Worm (Caenorhabditis elegans) whole organism, young adult: ENCODE data around the gene F59A6.4.

ENCODE experiments used
- B0019.2 ChIP-seq: fragments of 200-800 bp; sonication (Bioruptor generic); conservative IDR thresholded peaks from 2 replicates; pipeline ENCODE4 v1.3.6; 2022; ENCODE audit warnings: missing genetic modification reagents, missing genetic modification characterization, missing compliant biosample characterization
- B0336.3 ChIP-seq: fragments of 200-800 bp; sonication (Bioruptor generic); IDR thresholded peaks from 2 replicates; pipeline ENCODE4 v1.3.6; 2022; ENCODE audit warnings: missing genetic modification characterization, missing compliant biosample characterization
- C06A6.2 ChIP-seq: fragments of 200-800 bp; sonication (Bioruptor generic); conservative IDR thresholded peaks from 2 replicates; pipeline ENCODE4 v1.3.6; 2022; ENCODE audit warnings: missing genetic modification characterization, missing compliant biosample characterization
- F33H1.4 ChIP-seq: fragments of 200-800 bp; sonication (Bioruptor generic); IDR thresholded peaks from 2 replicates; pipeline ENCODE4 v1.3.6; 2022; ENCODE audit warnings: missing genetic modification reagents, missing genetic modification characterization, missing compliant biosample characterization
- F39B2.1 ChIP-seq: fragments of 200-800 bp; sonication (Bioruptor generic); IDR thresholded peaks from 2 replicates; pipeline ENCODE4 v1.3.6; 2022; ENCODE audit warnings: missing genetic modification reagents, missing genetic modification characterization, missing compliant biosample characterization
- T07F8.4 ChIP-seq: sonication (generic microtip); optimal IDR thresholded peaks from 2 replicates; lab custom pipeline; 2016; ENCODE audit warnings: mild to moderate bottlenecking, missing genetic modification characterization, moderate library complexity, missing compliant biosample characterization
- Y53F4B.3 ChIP-seq: fragments of 200-800 bp; sonication (Bioruptor generic); IDR thresholded peaks from 2 replicates; pipeline ENCODE4 v1.3.6; 2022; ENCODE audit warnings: missing genetic modification reagents, missing genetic modification characterization, missing compliant biosample characterization
- Y53G8AR.9 ChIP-seq: fragments of 200-800 bp; sonication (Bioruptor generic); conservative IDR thresholded peaks from 2 replicates; pipeline ENCODE4 v1.3.6; 2022; ENCODE audit warnings: missing genetic modification reagents, missing genetic modification characterization, missing compliant biosample characterization
- Y56A3A.18 ChIP-seq: fragments of 200-800 bp; sonication (Bioruptor generic); IDR thresholded peaks from 2 replicates; pipeline ENCODE4 v1.3.6; 2022; ENCODE audit warnings: missing genetic modification reagents, missing genetic modification characterization, missing compliant biosample characterization
- Y79H2A.3 ChIP-seq: fragments of 200-800 bp; sonication (Bioruptor generic); conservative IDR thresholded peaks from 2 replicates; pipeline ENCODE4 v1.3.6; 2022; ENCODE audit warnings: missing genetic modification reagents, missing genetic modification characterization, missing compliant biosample characterization
- Y95B8A.8 ChIP-seq: fragments of 200-800 bp; sonication (Bioruptor generic); IDR thresholded peaks from 2 replicates; pipeline ENCODE4 v1.3.6; 2022; ENCODE audit warnings: missing genetic modification reagents, missing genetic modification characterization, missing compliant biosample characterization
- ZK185.1 ChIP-seq: sonication (generic microtip); optimal IDR thresholded peaks from 2 replicates; lab custom pipeline; 2016; ENCODE audit warnings: mild to moderate bottlenecking, missing genetic modification characterization, missing compliant biosample characterization; ENCODE audit not compliant: poor library complexity, severe bottlenecking
- attf-3 ChIP-seq: fragments of 200-800 bp; sonication (Bioruptor generic); conservative IDR thresholded peaks from 2 replicates; pipeline ENCODE4 v1.3.6; 2022; ENCODE audit warnings: missing genetic modification reagents, missing genetic modification characterization, missing compliant biosample characterization
- attf-5 ChIP-seq: fragments of 200-800 bp; sonication (Bioruptor generic); optimal IDR thresholded peaks from 2 replicates; lab custom pipeline; 2018; ENCODE audit warnings: mild to moderate bottlenecking, missing genetic modification characterization, missing compliant biosample characterization
- attf-6 ChIP-seq: fragments of 200-800 bp; sonication (Bioruptor generic); IDR thresholded peaks from 2 replicates; pipeline ENCODE4 v1.3.6; 2022; ENCODE audit warnings: missing genetic modification reagents, missing genetic modification characterization, missing compliant biosample characterization
- bed-1 ChIP-seq: fragments of 200-800 bp; sonication (Bioruptor generic); IDR thresholded peaks from 2 replicates; pipeline ENCODE4 v1.3.6; 2022; ENCODE audit warnings: missing genetic modification reagents, missing genetic modification characterization, missing compliant biosample characterization
- ceh-100 ChIP-seq: fragments of 200-800 bp; sonication (Bioruptor generic); IDR thresholded peaks from 2 replicates; pipeline ENCODE4 v1.3.6; 2022; ENCODE audit warnings: missing genetic modification reagents, missing genetic modification characterization, missing compliant biosample characterization
- ceh-27 ChIP-seq: fragments of 200-800 bp; sonication (Bioruptor generic); optimal IDR thresholded peaks from 2 replicates; lab custom pipeline; 2018; ENCODE audit warnings: mild to moderate bottlenecking, missing genetic modification characterization, moderate library complexity, missing compliant biosample characterization
- ceh-91 ChIP-seq: fragments of 200-800 bp; sonication (Bioruptor generic); IDR thresholded peaks from 2 replicates; pipeline ENCODE4 v1.3.6; 2022; ENCODE audit warnings: missing genetic modification reagents, missing genetic modification characterization, missing compliant biosample characterization
- dox-1 ChIP-seq: fragments of 200-800 bp; sonication (Bioruptor generic); IDR thresholded peaks from 2 replicates; pipeline ENCODE4 v1.3.6; 2022; ENCODE audit warnings: missing genetic modification reagents, missing genetic modification characterization, missing compliant biosample characterization
- dpl-1 ChIP-seq: fragments of 150-350 bp; optimal IDR thresholded peaks from 2 replicates; lab custom pipeline; 2014; ENCODE audit warnings: missing biosample characterization, missing genetic modification reagents, missing genetic modification characterization
- efl-1 ChIP-seq: fragments of 150-350 bp; optimal IDR thresholded peaks from 2 replicates; lab custom pipeline; 2014; ENCODE audit warnings: missing biosample characterization, missing genetic modification reagents, missing genetic modification characterization
- egl-18 ChIP-seq: fragments of 200-800 bp; sonication (Bioruptor generic); IDR thresholded peaks from 2 replicates; pipeline ENCODE4 v1.3.6; 2022; ENCODE audit warnings: missing genetic modification reagents, missing genetic modification characterization, missing compliant biosample characterization
- egl-44 ChIP-seq: fragments of 200-800 bp; sonication (Bioruptor generic); IDR thresholded peaks from 2 replicates; pipeline ENCODE4 v1.3.6; 2022; ENCODE audit warnings: missing genetic modification reagents, missing genetic modification characterization, missing compliant biosample characterization
- egrh-3 ChIP-seq: fragments of 200-800 bp; sonication (Bioruptor generic); IDR thresholded peaks from 2 replicates; pipeline ENCODE4 v1.3.6; 2022; ENCODE audit warnings: missing genetic modification reagents, missing genetic modification characterization, missing compliant biosample characterization
- ekl-4 ChIP-seq: fragments of 200-800 bp; sonication (Bioruptor generic); IDR thresholded peaks from 2 replicates; pipeline ENCODE4 v1.3.6; 2022; ENCODE audit warnings: missing genetic modification reagents, missing genetic modification characterization, missing compliant biosample characterization
- hmg-1.2 ChIP-seq: fragments of 200-800 bp; sonication (Bioruptor generic); IDR thresholded peaks from 2 replicates; pipeline ENCODE4 v1.3.6; 2022; ENCODE audit warnings: missing genetic modification reagents, missing genetic modification characterization, missing compliant biosample characterization
- lin-26 ChIP-seq: fragments of 200-800 bp; sonication (Bioruptor generic); IDR thresholded peaks from 2 replicates; pipeline ENCODE4 v1.3.6; 2022; ENCODE audit warnings: missing genetic modification reagents, missing genetic modification characterization, missing compliant biosample characterization
- lin-35 ChIP-seq, 3 experiments: fragments of 150-350 bp in 2 of 3; sonication (generic microtip) in 1 of 3; optimal IDR thresholded peaks; 2 replicates each; lab custom pipeline; 2014 to 2018; ENCODE audit warnings: missing biosample characterization in 3 of 3, missing genetic modification characterization in 3 of 3, missing genetic modification reagents in 3 of 3
- lin-54 ChIP-seq: fragments of 200-800 bp; sonication (Bioruptor generic); optimal IDR thresholded peaks from 2 replicates; lab custom pipeline; 2018; ENCODE audit warnings: mild to moderate bottlenecking, missing genetic modification characterization, missing compliant biosample characterization
- lsl-1 ChIP-seq: fragments of 200-800 bp; sonication (Bioruptor generic); optimal IDR thresholded peaks from 2 replicates; lab custom pipeline; 2018; ENCODE audit warnings: mild to moderate bottlenecking, missing genetic modification characterization, moderate library complexity, missing compliant biosample characterization
- madf-6 ChIP-seq: fragments of 200-800 bp; sonication (Bioruptor generic); IDR thresholded peaks from 2 replicates; pipeline ENCODE4 v1.3.6; 2022; ENCODE audit warnings: missing genetic modification reagents, missing genetic modification characterization, missing compliant biosample characterization
- mcd-1 ChIP-seq: fragments of 200-800 bp; sonication (Bioruptor generic); IDR thresholded peaks from 2 replicates; pipeline ENCODE4 v1.3.6; 2022; ENCODE audit warnings: missing genetic modification reagents, missing genetic modification characterization, missing compliant biosample characterization
- mxl-1 ChIP-seq: sonication (generic microtip); optimal IDR thresholded peaks from 2 replicates; lab custom pipeline; 2016; ENCODE audit warnings: missing genetic modification characterization, missing compliant biosample characterization
- nfyb-1 ChIP-seq: fragments of 200-800 bp; sonication (Bioruptor generic); IDR thresholded peaks from 2 replicates; pipeline ENCODE4 v1.3.6; 2022; ENCODE audit warnings: missing genetic modification reagents, missing genetic modification characterization, missing compliant biosample characterization
- pbrm-1 ChIP-seq: fragments of 200-800 bp; sonication (Bioruptor generic); IDR thresholded peaks from 2 replicates; pipeline ENCODE4 v1.3.6; 2022; ENCODE audit warnings: missing genetic modification reagents, missing genetic modification characterization, missing compliant biosample characterization
- pha-4 ChIP-seq: fragments of 150-350 bp; sonication (generic microtip); optimal IDR thresholded peaks from 2 replicates; lab custom pipeline; 2014; ENCODE audit warnings: missing biosample characterization, missing genetic modification reagents, missing genetic modification characterization
- rcor-1 ChIP-seq: fragments of 200-800 bp; sonication (Bioruptor generic); IDR thresholded peaks from 2 replicates; pipeline ENCODE4 v1.3.6; 2022; ENCODE audit warnings: missing genetic modification reagents, missing genetic modification characterization, missing compliant biosample characterization
- snpc-1.1 ChIP-seq: sonication (generic microtip); optimal IDR thresholded peaks from 2 replicates; lab custom pipeline; 2017; ENCODE audit warnings: missing genetic modification characterization, mild to moderate bottlenecking, missing compliant biosample characterization, antibody characterized with exemption, moderate library complexity, missing genotype, missing genetic modification reagents; ENCODE audit not compliant: insufficient read depth
- snpc-3.4 ChIP-seq: sonication (generic microtip); optimal IDR thresholded peaks from 2 replicates; lab custom pipeline; 2017; ENCODE audit warnings: missing genetic modification characterization, mild to moderate bottlenecking, missing compliant biosample characterization, antibody characterized with exemption, moderate library complexity, missing genotype, missing genetic modification reagents
- snpc-4 ChIP-seq, 5 experiments: fragments of 150-350 bp in 1 of 5; sonication (generic microtip) in 4 of 5; optimal IDR thresholded peaks; 2 replicates each; lab custom pipeline; 2014 to 2018; ENCODE audit warnings: missing genetic modification characterization in 5 of 5, missing biosample characterization in 3 of 5, antibody characterized with exemption in 2 of 5, mild to moderate bottlenecking in 2 of 5, missing compliant biosample characterization in 2 of 5, missing genotype in 2 of 5, moderate library complexity in 2 of 5, missing genetic modification reagents in 1 of 5
- tbp1 ChIP-seq: fragments of 200-800 bp; sonication (Bioruptor generic); optimal IDR thresholded peaks from 2 replicates; lab custom pipeline; 2018; ENCODE audit warnings: mild to moderate bottlenecking, missing genetic modification characterization, missing compliant biosample characterization
- zfh-2 ChIP-seq: fragments of 200-800 bp; sonication (Bioruptor generic); conservative IDR thresholded peaks from 2 replicates; pipeline ENCODE4 v1.3.6; 2022; ENCODE audit warnings: missing genetic modification reagents, missing genetic modification characterization, missing compliant biosample characterization
- ztf-18 ChIP-seq: sonication (generic microtip); optimal IDR thresholded peaks from 2 replicates; lab custom pipeline; 2016; ENCODE audit warnings: missing genotype, mild to moderate bottlenecking, missing genetic modification characterization, missing compliant biosample characterization
- ztf-26 ChIP-seq: sonication (generic microtip); optimal IDR thresholded peaks from 2 replicates; lab custom pipeline; 2017; ENCODE audit warnings: missing genetic modification characterization, missing compliant biosample characterization

Gene F59A6.4

DNA sequence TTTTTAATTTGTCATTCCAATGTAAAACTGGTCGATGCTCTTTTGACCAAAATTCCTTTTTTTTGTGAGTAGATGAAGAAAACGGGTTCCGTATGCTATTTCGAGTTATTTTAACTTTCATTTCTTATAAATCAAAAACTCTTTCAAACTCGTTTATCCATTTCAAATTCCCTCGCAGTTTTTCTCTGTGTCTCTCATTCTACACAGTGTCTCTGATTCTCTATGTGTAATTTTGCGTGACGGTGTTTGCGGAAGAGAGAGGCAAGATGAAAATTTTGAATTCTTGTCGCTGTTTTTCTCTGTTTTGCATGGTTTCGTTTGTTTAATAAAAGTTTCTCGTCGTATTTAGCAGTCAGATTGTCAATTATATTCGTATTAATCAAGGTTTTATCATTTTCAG is 5.8 kb upstream of the F59A6.4 start, which contains the start of gene citk-2:
TSS of gene citk-2 (plus strand) at position 399 of the 400 bp plus-strand sequence.
- TF ChIP-seq dox-1 (GFP tag; lab: Robert Waterston, UW) (peak; percentile 30; the same call in 1 of the 2 replicates), pbrm-1 (GFP tag; lab: Robert Waterston, UW) (0 out of 2 replicates have a peak, but pooled peaks have one; percentile 42), bed-1 (GFP tag; lab: Robert Waterston, UW) (no peak), efl-1 (GFP tag; lab: Kevin White, UChicago) (peak; percentile 91), snpc-3.4 (tag; lab: Kevin White, UChicago) (peak; percentile 55), Y56A3A.18 (GFP tag; lab: Robert Waterston, UW) (0 out of 2 replicates have a peak, but pooled peaks have one; percentile 77), egl-44 (GFP tag; lab: Robert Waterston, UW) (no peak), B0336.3 (GFP tag; lab: Robert Waterston, UW) (0 out of 2 replicates have a peak, but pooled peaks have one; percentile 25), ekl-4 (GFP tag; lab: Robert Waterston, UW) (peak; percentile 70; the same call in 1 of the 2 replicates), Y95B8A.8 (GFP tag; lab: Robert Waterston, UW) (no peak), attf-6 (GFP tag; lab: Robert Waterston, UW) (no peak), nfyb-1 (GFP tag; lab: Robert Waterston, UW) (peak; percentile 74), ztf-18 (tag; lab: Kevin White, UChicago) (peak; percentile 5), lsl-1 (GFP tag; lab: Kevin White, UChicago) (peak; percentile 30), pha-4 (tag; lab: Kevin White, UChicago) (peak; percentile 90), zfh-2 (no peak), snpc-4 (GFP tag; optimal IDR thresholded peaks at IDR 0.05; lab: Kevin White, UChicago) (no peak), snpc-4 (tag; optimal IDR thresholded peaks at IDR 0.05; lab: Kevin White, UChicago) (peak in 1 of 4 experiments; percentile 46), Y53F4B.3 (GFP tag; lab: Robert Waterston, UW) (no peak), attf-5 (GFP tag; lab: Kevin White, UChicago) (peak; percentile 19), lin-54 (GFP tag; lab: Kevin White, UChicago) (peak; percentile 97), egrh-3 (GFP tag; lab: Robert Waterston, UW) (no peak), egl-18 (GFP tag; lab: Robert Waterston, UW) (0 out of 2 replicates have a peak, but pooled peaks have one; percentile 13), lin-35 (GFP tag; optimal IDR thresholded peaks at IDR 0.05; lab: Kevin White, UChicago) (peak; percentile 52 to 98 (median 71)), lin-26 (no peak), C06A6.2 (0 out of 2 replicates have a peak, but pooled peaks have one; percentile 50), ceh-27 (GFP tag; lab: Kevin White, UChicago) (peak; percentile 72), Y53G8AR.9 (peak; percentile 70; the same call in 1 of the 2 replicates), ceh-91 (GFP tag; lab: Robert Waterston, UW) (0 out of 2 replicates have a peak, but pooled peaks have one; percentile 37), madf-6 (GFP tag; lab: Robert Waterston, UW) (peak; percentile 58), F33H1.4 (GFP tag; lab: Robert Waterston, UW) (peak; percentile 59), ZK185.1 (peak; percentile 53), snpc-1.1 (peak; percentile 41), attf-3 (GFP tag; lab: Robert Waterston, UW) (peak; percentile 30; the same call in 1 of the 2 replicates), B0019.2 (GFP tag; lab: Robert Waterston, UW) (no peak), rcor-1 (peak; percentile 47), hmg-1.2 (peak; percentile 97), dpl-1 (GFP tag; lab: Kevin White, UChicago) (peak; percentile 95), mcd-1 (GFP tag; lab: Robert Waterston, UW) (peak; percentile 79), ceh-100 (GFP tag; lab: Robert Waterston, UW) (peak; percentile 73), T07F8.4 (tag; lab: Kevin White, UChicago) (no peak), ztf-26 (tag; lab: Kevin White, UChicago) (peak; percentile 4), Y79H2A.3 (GFP tag; lab: Robert Waterston, UW) (no peak), tbp1 (peak; percentile 57), F39B2.1 (GFP tag; lab: Robert Waterston, UW) (no peak), mxl-1 (tag; lab: Kevin White, UChicago) (no peak)
- TF ChIP-seq, all 124 proteins: peak for 32
